Fruit fly (Drosophila melanogaster) whole organism, embryonic: ENCODE results near the gene nolo.

Source experiments
- Aef1 ChIP-seq: fragments of 200-800 bp; sonication (Bioruptor generic); IDR thresholded peaks from 3 replicates; pipeline ENCODE4 v1.3.6; 2022; ENCODE audit warnings: missing biosample characterization, missing genetic modification characterization
- CG11398 ChIP-seq: fragments of 200-800 bp; sonication (Bioruptor generic); optimal IDR thresholded peaks from 2 replicates; lab custom pipeline; 2016; ENCODE audit warnings: missing biosample characterization, missing genetic modification characterization
- CG11456 ChIP-seq: fragments of 200-800 bp; sonication (Bioruptor generic); IDR thresholded peaks from 3 replicates; pipeline ENCODE4 v1.3.6; 2022; ENCODE audit warnings: missing biosample characterization, missing genetic modification characterization
- CG12155 ChIP-seq: fragments of 200-800 bp; sonication (Bioruptor generic); optimal IDR thresholded peaks from 3 replicates; lab custom pipeline; 2016; ENCODE audit warnings: missing biosample characterization, missing genetic modification characterization
- CG12942 ChIP-seq: fragments of 200-800 bp; sonication (Bioruptor generic); optimal IDR thresholded peaks from 3 replicates; lab custom pipeline; 2016; ENCODE audit warnings: missing biosample characterization, missing genetic modification characterization
- CG13287 ChIP-seq: fragments of 200-800 bp; sonication (Bioruptor generic); IDR thresholded peaks from 2 replicates; pipeline ENCODE4 v1.3.6; 2022; ENCODE audit warnings: missing biosample characterization, missing genetic modification characterization; ENCODE audit not compliant: partially characterized antibody
- CG13296 ChIP-seq: fragments of 200-800 bp; sonication (Bioruptor generic); optimal IDR thresholded peaks from 3 replicates; lab custom pipeline; 2018; ENCODE audit warnings: missing biosample characterization, mild to moderate bottlenecking, missing genetic modification characterization
- CG13424 ChIP-seq: fragments of 200-800 bp; sonication (Bioruptor generic); optimal IDR thresholded peaks from 2 replicates; lab custom pipeline; 2019; ENCODE audit warnings: missing biosample characterization, mild to moderate bottlenecking, missing genetic modification characterization, moderate library complexity
- CG14014 ChIP-seq: fragments of 200-800 bp; sonication (Bioruptor generic); IDR thresholded peaks from 2 replicates; pipeline ENCODE4 v1.3.6; 2022; ENCODE audit warnings: missing biosample characterization, missing genetic modification characterization
- CG14710 ChIP-seq: fragments of 200-800 bp; sonication (Bioruptor generic); optimal IDR thresholded peaks from 3 replicates; lab custom pipeline; 2019; ENCODE audit warnings: missing biosample characterization, mild to moderate bottlenecking, missing genetic modification characterization, moderate library complexity
- CG15601 ChIP-seq: fragments of 200-800 bp; sonication (Bioruptor generic); optimal IDR thresholded peaks from 3 replicates; lab custom pipeline; 2019; ENCODE audit warnings: missing biosample characterization, mild to moderate bottlenecking, missing genetic modification characterization, moderate library complexity
- CG16779 ChIP-seq: fragments of 200-800 bp; sonication (Bioruptor generic); IDR thresholded peaks from 2 replicates; pipeline ENCODE4 v1.3.6; 2022; ENCODE audit warnings: missing biosample characterization, missing genetic modification characterization
- CG17186 ChIP-seq: fragments of 200-800 bp; sonication (Bioruptor generic); optimal IDR thresholded peaks from 3 replicates; lab custom pipeline; 2017; ENCODE audit warnings: missing biosample characterization, missing genetic modification reagents, missing genetic modification characterization
- CG17385 ChIP-seq: fragments of 200-800 bp; sonication (Bioruptor generic); optimal IDR thresholded peaks from 3 replicates; lab custom pipeline; 2018; ENCODE audit warnings: missing biosample characterization, mild to moderate bottlenecking, missing genetic modification characterization
- CG17568 ChIP-seq: fragments of 200-800 bp; sonication (Bioruptor generic); optimal IDR thresholded peaks from 2 replicates; lab custom pipeline; 2018; ENCODE audit warnings: missing biosample characterization, mild to moderate bottlenecking, missing genetic modification characterization, moderate library complexity
- CG18262 ChIP-seq: fragments of 200-800 bp; optimal IDR thresholded peaks from 3 replicates; lab custom pipeline; 2019; ENCODE audit warnings: missing biosample characterization, mild to moderate bottlenecking, missing genetic modification characterization, moderate library complexity
- CG1832 ChIP-seq: fragments of 200-800 bp; sonication (Bioruptor generic); optimal IDR thresholded peaks from 2 replicates; lab custom pipeline; 2017; ENCODE audit warnings: missing biosample characterization, mild to moderate bottlenecking, missing genetic modification characterization, inconsistent platforms
- CG32767 ChIP-seq: fragments of 200-800 bp; sonication (Bioruptor generic); IDR thresholded peaks from 2 replicates; pipeline ENCODE4 v1.3.6; 2022; ENCODE audit warnings: missing biosample characterization, missing genetic modification characterization
- CG3407 ChIP-seq: fragments of 200-800 bp; sonication (Bioruptor generic); optimal IDR thresholded peaks from 2 replicates; lab custom pipeline; 2018; ENCODE audit warnings: missing biosample characterization, mild to moderate bottlenecking, missing genetic modification characterization
- CG34224 ChIP-seq: fragments of 200-800 bp; sonication (Bioruptor generic); IDR thresholded peaks from 3 replicates; pipeline ENCODE4 v1.3.6; 2022; ENCODE audit warnings: missing biosample characterization, missing genetic modification characterization; ENCODE audit not compliant: partially characterized antibody
- CG7786 ChIP-seq: fragments of 200-800 bp; sonication (Bioruptor generic); optimal IDR thresholded peaks from 2 replicates; lab custom pipeline; 2016; ENCODE audit warnings: missing biosample characterization, missing genetic modification characterization
- CG7839 ChIP-seq: fragments of 200-800 bp; sonication (Bioruptor generic); optimal IDR thresholded peaks from 3 replicates; lab custom pipeline; 2018; ENCODE audit warnings: missing biosample characterization, mild to moderate bottlenecking, missing genetic modification characterization, moderate library complexity
- CG8281 ChIP-seq: fragments of 200-800 bp; sonication (Bioruptor generic); optimal IDR thresholded peaks from 2 replicates; lab custom pipeline; 2018; ENCODE audit warnings: missing biosample characterization, mild to moderate bottlenecking, missing genetic modification characterization, moderate library complexity
- Dfd ChIP-seq, 2 experiments: fragments of >200 bp; optimal IDR thresholded peaks; 2 replicates each; lab custom pipeline; 2017; ENCODE audit warnings: missing biosample characterization in 2 of 2, missing genetic modification characterization in 2 of 2
- Dip2 ChIP-seq: fragments of 200-800 bp; sonication (Bioruptor generic); IDR thresholded peaks from 2 replicates; pipeline ENCODE4 v1.3.6; 2022; ENCODE audit warnings: missing biosample characterization, missing genetic modification characterization
- E2f1 ChIP-seq: fragments of 200-800 bp; sonication (Bioruptor generic); IDR thresholded peaks from 2 replicates; pipeline ENCODE4 v1.3.6; 2022; ENCODE audit warnings: missing biosample characterization, missing genetic modification characterization
- ERR ChIP-seq: fragments of 200-800 bp; sonication (Bioruptor generic); optimal IDR thresholded peaks from 2 replicates; lab custom pipeline; 2016; ENCODE audit warnings: missing biosample characterization, missing genetic modification characterization
- Fer2 ChIP-seq: fragments of 200-800 bp; sonication (Bioruptor generic); optimal IDR thresholded peaks from 2 replicates; lab custom pipeline; 2018; ENCODE audit warnings: missing biosample characterization, mild to moderate bottlenecking, missing genetic modification characterization, moderate library complexity
- Gug ChIP-seq: fragments of 200-800 bp; sonication (Bioruptor generic); IDR thresholded peaks from 4 replicates; pipeline ENCODE4 v1.3.6; 2022; ENCODE audit warnings: missing biosample characterization, missing genetic modification characterization
- HHEX ChIP-seq: fragments of 200-800 bp; sonication (Bioruptor generic); optimal IDR thresholded peaks from 3 replicates; lab custom pipeline; 2017; ENCODE audit warnings: missing biosample characterization, mild to moderate bottlenecking, missing genetic modification characterization, missing genetic modification reagents
- HLH3B ChIP-seq: fragments of 200-800 bp; sonication (Bioruptor generic); IDR thresholded peaks from 2 replicates; pipeline ENCODE4 v1.3.6; 2022; ENCODE audit warnings: missing biosample characterization, missing genetic modification characterization
- Mrtf ChIP-seq: fragments of 200-800 bp; sonication (Bioruptor generic); IDR thresholded peaks from 3 replicates; pipeline ENCODE4 v1.3.6; 2022; ENCODE audit warnings: missing biosample characterization, missing genetic modification characterization
- Myb ChIP-seq: fragments of 200-800 bp; sonication (Bioruptor generic); optimal IDR thresholded peaks from 2 replicates; lab custom pipeline; 2016; ENCODE audit warnings: missing biosample characterization, missing genetic modification characterization
- NFAT ChIP-seq: fragments of 200-800 bp; sonication (Bioruptor generic); IDR thresholded peaks from 2 replicates; pipeline ENCODE4 v1.3.6; 2022; ENCODE audit warnings: missing biosample characterization, missing genetic modification characterization
- Nf-YB ChIP-seq: fragments of 200-800 bp; sonication (Bioruptor generic); optimal IDR thresholded peaks from 3 replicates; lab custom pipeline; 2019; ENCODE audit warnings: missing biosample characterization, mild to moderate bottlenecking, missing genetic modification characterization, moderate library complexity
- PHDP ChIP-seq: fragments of 200-800 bp; sonication (Bioruptor generic); optimal IDR thresholded peaks from 3 replicates; lab custom pipeline; 2018; ENCODE audit warnings: missing biosample characterization, mild to moderate bottlenecking, missing genetic modification characterization, moderate library complexity
- Ravus ChIP-seq: fragments of 200-800 bp; sonication (Bioruptor generic); IDR thresholded peaks from 2 replicates; pipeline ENCODE4 v1.3.6; 2022; ENCODE audit warnings: missing biosample characterization, missing genetic modification characterization
- YL-1 ChIP-seq: fragments of 200-800 bp; sonication (Bioruptor generic); optimal IDR thresholded peaks from 3 replicates; lab custom pipeline; 2017; ENCODE audit warnings: missing biosample characterization, mild to moderate bottlenecking, missing genetic modification characterization
- bab2 ChIP-seq: fragments of 200-800 bp; sonication (Bioruptor generic); optimal IDR thresholded peaks from 2 replicates; lab custom pipeline; 2016; ENCODE audit warnings: missing biosample characterization, missing genetic modification characterization
- crol ChIP-seq: fragments of 200-800 bp; sonication (Bioruptor generic); IDR thresholded peaks from 2 replicates; pipeline ENCODE4 v1.3.6; 2022; ENCODE audit warnings: missing biosample characterization, missing genetic modification characterization
- fd3F ChIP-seq: fragments of 200-800 bp; sonication (Bioruptor generic); optimal IDR thresholded peaks from 2 replicates; lab custom pipeline; 2018; ENCODE audit warnings: missing biosample characterization, mild to moderate bottlenecking, missing genetic modification characterization, moderate library complexity
- fd96Cb ChIP-seq: fragments of 200-800 bp; sonication (Bioruptor generic); optimal IDR thresholded peaks from 2 replicates; lab custom pipeline; 2018; ENCODE audit warnings: missing biosample characterization, mild to moderate bottlenecking, missing genetic modification characterization, moderate library complexity
- gsb ChIP-seq: fragments of 200-800 bp; sonication (Bioruptor generic); IDR thresholded peaks from 2 replicates; pipeline ENCODE4 v1.3.6; 2022; ENCODE audit warnings: missing biosample characterization, missing genetic modification characterization
- hbn ChIP-seq: fragments of 200-800 bp; sonication (Bioruptor generic); IDR thresholded peaks from 2 replicates; pipeline ENCODE4 v1.3.6; 2022; ENCODE audit warnings: missing biosample characterization, missing genetic modification characterization; ENCODE audit not compliant: partially characterized antibody
- jigr1 ChIP-seq: fragments of 200-800 bp; sonication (Bioruptor generic); IDR thresholded peaks from 3 replicates; pipeline ENCODE4 v1.3.6; 2022; ENCODE audit warnings: missing biosample characterization, missing genetic modification characterization
- knrl ChIP-seq: fragments of 200-800 bp; sonication (Bioruptor generic); IDR thresholded peaks from 3 replicates; pipeline ENCODE4 v1.3.6; 2022; ENCODE audit warnings: missing biosample characterization, missing genetic modification characterization; ENCODE audit not compliant: partially characterized antibody
- lilli ChIP-seq: fragments of 200-800 bp; sonication (Bioruptor generic); optimal IDR thresholded peaks from 3 replicates; lab custom pipeline; 2016; ENCODE audit warnings: missing biosample characterization, missing genetic modification characterization
- mam ChIP-seq: fragments of 200-800 bp; sonication (Bioruptor generic); optimal IDR thresholded peaks from 3 replicates; lab custom pipeline; 2016; ENCODE audit warnings: missing biosample characterization, missing genetic modification characterization
- oc ChIP-seq: fragments of 200-800 bp; sonication (Bioruptor generic); optimal IDR thresholded peaks from 2 replicates; lab custom pipeline; 2018; ENCODE audit warnings: missing biosample characterization, mild to moderate bottlenecking, missing genetic modification characterization, moderate library complexity
- otp ChIP-seq: fragments of 200-800 bp; sonication (Bioruptor generic); IDR thresholded peaks from 3 replicates; pipeline ENCODE4, ENCODE4 v1.3.6; 2022; ENCODE audit warnings: missing biosample characterization, missing genetic modification characterization
- tup ChIP-seq: fragments of 200-800 bp; sonication (Bioruptor generic); optimal IDR thresholded peaks from 2 replicates; lab custom pipeline; 2016; ENCODE audit warnings: missing biosample characterization, mild to moderate bottlenecking, missing genetic modification characterization, moderate library complexity
- wek ChIP-seq: fragments of 200-800 bp; sonication (Bioruptor generic); optimal IDR thresholded peaks from 3 replicates; lab custom pipeline; 2018; ENCODE audit warnings: missing biosample characterization, mild to moderate bottlenecking, missing genetic modification characterization, moderate library complexity

nolo gene

dm6 chr2L:21677480-21677930, 6.4 kb upstream of the nolo start, which contains the start of gene CG2225 (continued):
- TF ChIP-seq otp (GFP tag; lab: Robert Waterston, UW) (no peak), CG13287 (peak; percentile 52), Dip2 (no peak), lilli (GFP tag; lab: Kevin White, UChicago) (peak; percentile 15), Dfd (GFP tag; optimal IDR thresholded peaks at IDR 0.05; lab: Kevin White, UChicago) (no peak), oc (tag; lab: Kevin White, UChicago) (no peak), CG32767 (GFP tag; lab: Robert Waterston, UW) (no peak), ERR (GFP tag; lab: Kevin White, UChicago) (no peak), CG15601 (no peak), fd3F (GFP tag; lab: Kevin White, UChicago) (no peak), crol (GFP tag; lab: Robert Waterston, UW) (no peak), jigr1 (no peak), HHEX (GFP tag; lab: Kevin White, UChicago) (no peak), CG12155 (GFP tag; lab: Kevin White, UChicago) (no peak), bab2 (GFP tag; lab: Kevin White, UChicago) (no peak), fd96Cb (no peak), Ravus (GFP tag; lab: Robert Waterston, UW) (no peak), CG18262 (tag; lab: Kevin White, UChicago) (no peak), Aef1 (GFP tag; lab: Robert Waterston, UW) (no peak), knrl (GFP tag; lab: Robert Waterston, UW) (peak; percentile 74), Myb (GFP tag; lab: Kevin White, UChicago) (peak; percentile 5), mam (GFP tag; lab: Kevin White, UChicago) (no peak), YL-1 (GFP tag; lab: Kevin White, UChicago) (peak; percentile 34), CG3407 (GFP tag; lab: Kevin White, UChicago) (no peak), CG17186 (GFP tag; lab: Kevin White, UChicago) (peak; percentile 57), CG8281 (tag; lab: Kevin White, UChicago) (no peak), CG17385 (GFP tag; lab: Kevin White, UChicago) (no peak), CG11456 (GFP tag; lab: Robert Waterston, UW) (no peak), HLH3B (no peak), CG34224 (peak; percentile 77), CG13424 (tag; lab: Kevin White, UChicago) (no peak), Mrtf (no peak), Gug (GFP tag; lab: Robert Waterston, UW) (no peak), CG13296 (GFP tag; lab: Kevin White, UChicago) (no peak), CG14710 (peak; percentile 38), Fer2 (tag; lab: Kevin White, UChicago) (no peak), gsb (GFP tag; lab: Robert Waterston, UW) (no peak), hbn (GFP tag; lab: Robert Waterston, UW) (peak; percentile 62), CG1832 (GFP tag; lab: Kevin White, UChicago) (no peak), Nf-YB (GFP tag; lab: Kevin White, UChicago) (no peak), CG17568 (GFP tag; lab: Kevin White, UChicago) (no peak), PHDP (tag; lab: Kevin White, UChicago) (no peak), tup (no peak), NFAT (GFP tag; lab: Robert Waterston, UW) (no peak), wek (no peak), CG11398 (no peak), CG7839 (tag; lab: Kevin White, UChicago) (no peak), CG16779 (no peak), CG7786 (no peak), CG12942 (no peak), CG14014 (GFP tag; lab: Robert Waterston, UW) (no peak), E2f1 (GFP tag; lab: Robert Waterston, UW) (no peak)
